Worm (Caenorhabditis elegans) whole organism, L1 larva: ENCODE measurements around the gene acr-12.

ENCODE experiments used
- C16A3.4 ChIP-seq: fragments of 150-350 bp; optimal IDR thresholded peaks from 2 replicates; lab custom pipeline; 2014; ENCODE audit warnings: missing biosample characterization, missing genetic modification characterization
- aha-1 ChIP-seq: fragments of 150-350 bp; optimal IDR thresholded peaks from 2 replicates; lab custom pipeline; 2014; ENCODE audit warnings: missing biosample characterization, missing genetic modification characterization
- blmp-1 ChIP-seq: fragments of 150-350 bp; optimal IDR thresholded peaks from 2 replicates; lab custom pipeline; 2014; ENCODE audit warnings: missing biosample characterization, missing genetic modification characterization
- ceh-82 ChIP-seq, 3 experiments: fragments of 150-350 bp in 1 of 3; sonication (generic microtip) in 2 of 3; optimal IDR thresholded peaks; 2 replicates each; lab custom pipeline; 2014 to 2017; ENCODE audit warnings: missing biosample characterization in 3 of 3, missing genetic modification characterization in 3 of 3
- dpl-1 ChIP-seq, 3 experiments: fragments of 150-350 bp in 2 of 3; sonication (generic microtip) in 1 of 3; optimal IDR thresholded peaks; 2 replicates each; lab custom pipeline; 2014 to 2017; ENCODE audit warnings: missing biosample characterization in 3 of 3, missing genetic modification characterization in 3 of 3, missing genetic modification reagents in 3 of 3
- dsc-1 ChIP-seq: sonication (generic microtip); optimal IDR thresholded peaks from 2 replicates; lab custom pipeline; 2016; ENCODE audit warnings: mild to moderate bottlenecking, missing genetic modification characterization, missing compliant biosample characterization
- efl-1 ChIP-seq, 4 experiments: fragments of 150-350 bp; optimal IDR thresholded peaks in 3 of 4; peaks in 1 of 4; 1 replicate in 1 of 4; 2 replicates in 3 of 4; lab custom pipeline; 2014; ENCODE audit warnings: missing biosample characterization in 2 of 4, missing genetic modification characterization in 2 of 4, missing genetic modification reagents in 2 of 4
- efl-3 ChIP-seq: fragments of 200-800 bp; sonication (Bioruptor generic); optimal IDR thresholded peaks from 2 replicates; lab custom pipeline; 2018; ENCODE audit warnings: mild to moderate bottlenecking, missing genetic modification characterization, missing compliant biosample characterization
- egl-27 ChIP-seq, 2 experiments: fragments of 150-350 bp in 1 of 2; sonication (generic microtip); optimal IDR thresholded peaks; 3 replicates each; lab custom pipeline; 2017 to 2018; ENCODE audit warnings: missing biosample characterization in 2 of 2, missing genetic modification characterization in 2 of 2, missing genetic modification reagents in 2 of 2
- elt-2 ChIP-seq: sonication (generic microtip); optimal IDR thresholded peaks from 2 replicates; lab custom pipeline; 2016; ENCODE audit warnings: missing genetic modification characterization, mild to moderate bottlenecking, inconsistent platforms, missing compliant biosample characterization, missing genetic modification reagents
- fkh-8 ChIP-seq: sonication (generic microtip); optimal IDR thresholded peaks from 2 replicates; lab custom pipeline; 2016; ENCODE audit warnings: mild to moderate bottlenecking, missing genetic modification characterization, missing compliant biosample characterization
- grh-1 ChIP-seq: fragments of 200-800 bp; sonication (Bioruptor generic); IDR thresholded peaks from 2 replicates; pipeline ENCODE4 v1.3.6; 2022; ENCODE audit warnings: missing genetic modification reagents, missing genetic modification characterization, missing compliant biosample characterization
- isw-1 ChIP-seq: fragments of 200-800 bp; sonication (Bioruptor generic); IDR thresholded peaks from 2 replicates; pipeline ENCODE4 v1.3.6; 2022; ENCODE audit warnings: missing genetic modification characterization, missing compliant biosample characterization
- jun-1 ChIP-seq: fragments of 150-350 bp; optimal IDR thresholded peaks from 2 replicates; lab custom pipeline; 2014; ENCODE audit warnings: missing biosample characterization, missing genetic modification reagents, missing genetic modification characterization
- lin-13 ChIP-seq: fragments of 150-350 bp; optimal IDR thresholded peaks from 2 replicates; lab custom pipeline; 2014; ENCODE audit warnings: missing biosample characterization, missing genetic modification reagents, missing genetic modification characterization
- lin-14 ChIP-seq: fragments of 200-800 bp; sonication (Bioruptor generic); optimal IDR thresholded peaks from 2 replicates; lab custom pipeline; 2018; ENCODE audit warnings: mild to moderate bottlenecking, missing genetic modification characterization, moderate library complexity, missing compliant biosample characterization
- lin-15B ChIP-seq: fragments of 150-350 bp; sonication (generic microtip); optimal IDR thresholded peaks from 3 replicates; lab custom pipeline; 2014; ENCODE audit warnings: missing biosample characterization, missing genetic modification characterization
- lin-35 ChIP-seq, 2 experiments: fragments of 150-350 bp; optimal IDR thresholded peaks; 2 replicates each; lab custom pipeline; 2014; ENCODE audit warnings: missing biosample characterization in 2 of 2, missing genetic modification characterization in 2 of 2, missing genetic modification reagents in 2 of 2
- lsy-2 ChIP-seq, 2 experiments: fragments of 150-350 bp; optimal IDR thresholded peaks; 2 replicates each; lab custom pipeline; 2014; ENCODE audit warnings: missing biosample characterization in 2 of 2, missing genetic modification characterization in 2 of 2
- mab-9 ChIP-seq: fragments of 200-800 bp; sonication (Bioruptor generic); IDR thresholded peaks from 2 replicates; pipeline ENCODE4 v1.3.6; 2022; ENCODE audit warnings: missing genetic modification reagents, missing genetic modification characterization, missing compliant biosample characterization
- mep-1 ChIP-seq: fragments of 150-350 bp; optimal IDR thresholded peaks from 2 replicates; lab custom pipeline; 2014; ENCODE audit warnings: missing biosample characterization, missing genetic modification characterization
- nhr-19 ChIP-seq: fragments of 200-800 bp; sonication (Bioruptor generic); conservative IDR thresholded peaks from 2 replicates; pipeline ENCODE4 v1.3.6; 2022; ENCODE audit warnings: missing genetic modification characterization, missing compliant biosample characterization
- nhr-20 ChIP-seq: sonication (generic microtip); optimal IDR thresholded peaks from 2 replicates; lab custom pipeline; 2016; ENCODE audit warnings: mild to moderate bottlenecking, missing genetic modification characterization, missing compliant biosample characterization
- nhr-47 ChIP-seq: sonication (generic microtip); optimal IDR thresholded peaks from 2 replicates; lab custom pipeline; 2016; ENCODE audit warnings: mild to moderate bottlenecking, missing genetic modification characterization, moderate library complexity, missing compliant biosample characterization
- nhr-71 ChIP-seq: sonication (generic microtip); optimal IDR thresholded peaks from 2 replicates; lab custom pipeline; 2016; ENCODE audit warnings: mild to moderate bottlenecking, missing genetic modification characterization, moderate library complexity, missing compliant biosample characterization
- nhr-77 ChIP-seq: fragments of 150-350 bp; optimal IDR thresholded peaks from 2 replicates; lab custom pipeline; 2014; ENCODE audit warnings: missing biosample characterization, missing genetic modification characterization
- nhr-84 ChIP-seq: sonication (generic microtip); optimal IDR thresholded peaks from 2 replicates; lab custom pipeline; 2017; ENCODE audit warnings: missing biosample characterization, missing genetic modification characterization
- nhr-85 ChIP-seq: sonication (generic microtip); peaks from one replicate; lab custom pipeline; 2016; ENCODE audit warnings: missing genetic modification characterization, inconsistent platforms, missing compliant biosample characterization
- nhr-90 ChIP-seq: sonication (generic microtip); optimal IDR thresholded peaks from 2 replicates; lab custom pipeline; 2016; ENCODE audit warnings: mild to moderate bottlenecking, missing genetic modification characterization, missing compliant biosample characterization; ENCODE audit not compliant: poor library complexity
- rnt-1 ChIP-seq: sonication (generic microtip); optimal IDR thresholded peaks from 2 replicates; lab custom pipeline; 2016; ENCODE audit warnings: mild to moderate bottlenecking, missing genetic modification characterization, moderate library complexity, missing compliant biosample characterization
- skn-1 ChIP-seq: fragments of 150-350 bp; optimal IDR thresholded peaks from 2 replicates; lab custom pipeline; 2014; ENCODE audit warnings: missing biosample characterization, missing genetic modification characterization
- snpc-4 ChIP-seq: fragments of 150-350 bp; optimal IDR thresholded peaks from 2 replicates; lab custom pipeline; 2014; ENCODE audit warnings: missing biosample characterization, missing genetic modification characterization
- snu-23 ChIP-seq: sonication (generic microtip); optimal IDR thresholded peaks from 2 replicates; lab custom pipeline; 2016; ENCODE audit warnings: missing genetic modification characterization, missing compliant biosample characterization
- sox-4 ChIP-seq: sonication (generic microtip); optimal IDR thresholded peaks from 2 replicates; lab custom pipeline; 2016; ENCODE audit warnings: missing genetic modification characterization, missing compliant biosample characterization
- sptf-1 ChIP-seq: fragments of 150-350 bp; optimal IDR thresholded peaks from 2 replicates; lab custom pipeline; 2014; ENCODE audit warnings: missing biosample characterization, missing genetic modification characterization
- sup-37 ChIP-seq: fragments of 200-800 bp; sonication (Bioruptor generic); optimal IDR thresholded peaks from 2 replicates; lab custom pipeline; 2018; ENCODE audit warnings: mild to moderate bottlenecking, missing genetic modification characterization, missing compliant biosample characterization
- tbx-2 ChIP-seq: sonication (generic microtip); optimal IDR thresholded peaks from 2 replicates; lab custom pipeline; 2016; ENCODE audit warnings: missing genetic modification characterization, missing compliant biosample characterization
- unc-130 ChIP-seq: fragments of 150-350 bp; optimal IDR thresholded peaks from 2 replicates; lab custom pipeline; 2017; ENCODE audit warnings: missing biosample characterization, missing genetic modification characterization, inconsistent platforms
- unc-86 ChIP-seq: sonication (generic microtip); optimal IDR thresholded peaks from 2 replicates; lab custom pipeline; 2016; ENCODE audit warnings: missing genetic modification characterization, missing compliant biosample characterization
- xbp-1 ChIP-seq: sonication (generic microtip); optimal IDR thresholded peaks from 2 replicates; lab custom pipeline; 2016; ENCODE audit warnings: missing genetic modification characterization, missing compliant biosample characterization
- zip-4 ChIP-seq: fragments of 200-800 bp; sonication (Bioruptor generic); optimal IDR thresholded peaks from 2 replicates; lab custom pipeline; 2018; ENCODE audit warnings: mild to moderate bottlenecking, missing genetic modification characterization, moderate library complexity, missing compliant biosample characterization
- ztf-11 ChIP-seq, 2 experiments: sonication (generic microtip); optimal IDR thresholded peaks; 2 replicates each; lab custom pipeline; 2016 to 2017; ENCODE audit warnings: missing genetic modification characterization in 2 of 2, missing biosample characterization in 1 of 2, missing compliant biosample characterization in 1 of 2

acr-12 gene

ce11 chrX:13518861-13519713 is 13.6 kb upstream of the acr-12 start, which contains the start of the genes cdk-4 and F18H3.1:
cdk-4 (minus strand) TSS chrX:13518911.
F18H3.1 (plus strand) TSS chrX:13519663.
- TF ChIP-seq nhr-84 (no peak), dsc-1 (peak; percentile 17), xbp-1 (tag; lab: Kevin White, UChicago) (peak; percentile 31), blmp-1 (tag; lab: Kevin White, UChicago) (peak; percentile 10), rnt-1 (peak; percentile 30), sox-4 (no peak), lin-15B (tag; lab: Kevin White, UChicago) (peak; percentile 14), ztf-11 (tag; optimal IDR thresholded peaks at IDR 0.05; lab: Kevin White, UChicago) (peak in 1 of 2 experiments; percentile 41), fkh-8 (peak; percentile 34), nhr-85 (tag; lab: Kevin White, UChicago) (peak; percentile 79), skn-1 (peak; percentile 51), snpc-4 (tag; lab: Kevin White, UChicago) (peak; percentile 14), C16A3.4 (peak; percentile 21), lsy-2 (tag; optimal IDR thresholded peaks at IDR 0.05; lab: Kevin White, UChicago) (peak in 1 of 2 experiments; percentile 61), ceh-82 (tag; optimal IDR thresholded peaks at IDR 0.05; lab: Kevin White, UChicago) (peak in 1 of 3 experiments; percentile 52), nhr-90 (tag; lab: Kevin White, UChicago) (peak; percentile 9), snu-23 (GFP tag; lab: Kevin White, UChicago) (peak; percentile 45), lin-35 (GFP tag; optimal IDR thresholded peaks at IDR 0.05; lab: Kevin White, UChicago) (peak; percentile 23 to 33), nhr-71 (tag; lab: Kevin White, UChicago) (peak; percentile 44), zip-4 (no peak), lin-13 (GFP tag; lab: Kevin White, UChicago) (peak; percentile 34), isw-1 (peak; percentile 2; the same call in 1 of the 2 replicates), tbx-2 (tag; lab: Kevin White, UChicago) (peak; percentile 36), mep-1 (tag; lab: Kevin White, UChicago) (peak; percentile 34), sptf-1 (tag; lab: Kevin White, UChicago) (no peak), nhr-19 (GFP tag; lab: Robert Waterston, UW) (no peak), unc-86 (peak; percentile 5), aha-1 (tag; lab: Kevin White, UChicago) (no peak), jun-1 (tag; lab: Kevin White, UChicago) (peak; percentile 38), egl-27 (tag; optimal IDR thresholded peaks at IDR 0.05; lab: Kevin White, UChicago) (peak in 1 of 2 experiments; percentile 48), dpl-1 (GFP tag; optimal IDR thresholded peaks at IDR 0.05; lab: Kevin White, UChicago) (peak in 1 of 3 experiments; percentile 9), efl-3 (no peak), lin-14 (GFP tag; lab: Kevin White, UChicago) (peak; percentile 86), mab-9 (GFP tag; lab: Robert Waterston, UW) (0 out of 2 replicates have a peak, but pooled peaks have one; percentile 11), sup-37 (no peak), efl-1 (optimal IDR thresholded peaks at IDR 0.05; lab: Kevin White, UChicago) (no peak), efl-1 (GFP tag; optimal IDR thresholded peaks at IDR 0.05 in 1 of 2; lab: Kevin White, UChicago) (peak in 1 of 2 experiments; percentile 33), nhr-47 (peak; percentile 30), nhr-77 (tag; lab: Kevin White, UChicago) (peak; percentile 11), elt-2 (tag; lab: Kevin White, UChicago) (peak; percentile 5), unc-130 (tag; lab: Kevin White, UChicago) (no peak), grh-1 (GFP tag; lab: Robert Waterston, UW) (peak; percentile 39; the same call in 1 of the 2 replicates), nhr-20 (peak; percentile 26)
